Fruit fly (Drosophila melanogaster) Kc167 (cell line): ENCODE data around the gene BBS8.

ENCODE experiments used
- h ChIP-seq: fragments of >200 bp; optimal IDR thresholded peaks from 3 replicates; lab custom pipeline; 2018; ENCODE audit warnings: missing external identifiers
- insv ChIP-seq: fragments of >200 bp; optimal IDR thresholded peaks from 3 replicates; lab custom pipeline; 2018; ENCODE audit warnings: missing external identifiers
- psq ChIP-seq: fragments of >200 bp; optimal IDR thresholded peaks from 2 replicates; lab custom pipeline; 2017; ENCODE audit warnings: missing external identifiers

DNA sequence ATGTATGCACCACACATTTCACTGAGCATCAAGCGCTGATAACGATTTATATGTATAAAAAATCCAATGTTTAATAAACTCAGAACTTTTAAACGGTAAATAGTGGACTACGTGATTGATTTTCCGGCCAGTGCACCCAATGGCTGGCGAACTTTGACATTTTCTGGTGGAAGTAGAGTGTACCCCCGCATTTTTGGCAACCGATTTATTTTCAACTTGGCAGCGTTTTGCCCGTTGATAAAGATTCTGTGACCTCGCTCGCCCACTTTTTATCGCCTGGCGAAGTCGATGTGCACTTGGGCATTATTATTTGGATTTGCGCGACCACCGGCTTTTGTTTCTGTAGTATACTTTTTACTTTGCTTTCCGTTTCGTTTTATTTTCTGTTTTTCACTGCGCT, 8.8 kb upstream of the BBS8 start:
- no peak for TF ChIP-seq insv
- no peak for TF ChIP-seq psq (lab: Kevin White, UChicago)
- TF ChIP-seq h (lab: Kevin White, UChicago): no peak
